Fruit fly (Drosophila melanogaster) S2 (cell line): ENCODE results near the gene Sec71.

ENCODE experiments used
- CG8478 ChIP-seq: fragments of >200 bp; optimal IDR thresholded peaks from 2 replicates; lab custom pipeline; 2018
- CTCF ChIP-seq, 2 experiments: fragments of >200 bp; optimal IDR thresholded peaks; 2 replicates each; lab custom pipeline; 2018

DNA sequence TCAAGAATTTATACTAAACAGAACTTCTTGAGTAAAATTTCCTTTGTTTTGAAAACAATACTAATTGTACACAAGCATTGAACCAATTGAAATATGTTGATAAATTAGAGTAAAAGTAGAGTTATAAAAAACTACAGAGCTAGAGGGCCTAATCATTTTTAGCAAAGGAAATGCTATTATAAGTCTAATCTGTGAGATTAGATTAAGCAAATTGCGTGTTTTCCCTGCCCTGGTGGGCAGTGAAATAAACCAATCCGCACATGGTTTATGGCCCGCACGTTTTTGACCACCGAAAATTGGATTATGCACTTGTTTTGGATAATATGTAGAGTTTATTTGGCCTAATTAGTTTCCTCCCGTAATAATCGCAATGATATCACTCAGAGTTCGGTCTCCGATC, 49.3 kb downstream of the Sec71 start:
- TF ChIP-seq CG8478 (lab: Kevin White, UChicago) (no peak), CTCF (optimal IDR thresholded peaks at IDR 0.05; lab: Kevin White, UChicago) (no peak)
